Fruit fly (Drosophila melanogaster) Kc167 (cell line): ENCODE data around the gene Gmppb.

ENCODE experiments used
- insv ChIP-seq: fragments of >200 bp; optimal IDR thresholded peaks from 3 replicates; lab custom pipeline; 2018; ENCODE audit warnings: missing external identifiers
- psq ChIP-seq: fragments of >200 bp; optimal IDR thresholded peaks from 2 replicates; lab custom pipeline; 2017; ENCODE audit warnings: missing external identifiers

dm6 chr3R:4840757-4841156, 29.5 kb downstream of the Gmppb start:
- TF ChIP-seq insv (no peak), psq (lab: Kevin White, UChicago) (no peak)
